Fruit fly (Drosophila melanogaster) whole organism, adult: ENCODE data around the gene TwdlG.

ENCODE experiments used
- CG11617 ChIP-seq: fragments of 200-800 bp; sonication (Bioruptor generic); optimal IDR thresholded peaks from 2 replicates; lab custom pipeline; 2017; ENCODE audit warnings: mild to moderate bottlenecking, missing biosample characterization, missing genetic modification reagents, missing genetic modification characterization
- CG12768 ChIP-seq: fragments of 200-800 bp; sonication (Bioruptor generic); optimal IDR thresholded peaks from 2 replicates; lab custom pipeline; 2017; ENCODE audit warnings: missing biosample characterization, missing genetic modification characterization, mild to moderate bottlenecking, moderate library complexity, missing genetic modification reagents
- CG14711 ChIP-seq: fragments of 200-800 bp; sonication (Bioruptor generic); optimal IDR thresholded peaks from 2 replicates; lab custom pipeline; 2018; ENCODE audit warnings: missing biosample characterization, mild to moderate bottlenecking, missing genetic modification characterization, moderate library complexity
- CG1620 ChIP-seq: fragments of 200-800 bp; sonication (Bioruptor generic); optimal IDR thresholded peaks from 2 replicates; lab custom pipeline; 2016; ENCODE audit warnings: missing biosample characterization, missing genetic modification characterization
- CG33017 ChIP-seq: fragments of 200-800 bp; sonication (Bioruptor generic); optimal IDR thresholded peaks from 2 replicates; lab custom pipeline; 2018; ENCODE audit warnings: missing biosample characterization, mild to moderate bottlenecking, missing genetic modification characterization, moderate library complexity
- CG5204 ChIP-seq: fragments of 200-800 bp; sonication (Bioruptor generic); optimal IDR thresholded peaks from 2 replicates; lab custom pipeline; 2016; ENCODE audit warnings: missing biosample characterization, missing genetic modification characterization
- CG7045 ChIP-seq: fragments of 200-800 bp; sonication (Bioruptor generic); optimal IDR thresholded peaks from 2 replicates; lab custom pipeline; 2017; ENCODE audit warnings: missing biosample characterization, mild to moderate bottlenecking, missing genetic modification characterization
- CG7101 ChIP-seq: fragments of 200-800 bp; sonication (Bioruptor generic); optimal IDR thresholded peaks from 2 replicates; lab custom pipeline; 2018; ENCODE audit warnings: missing biosample characterization, mild to moderate bottlenecking, missing genetic modification characterization, moderate library complexity
- Clk ChIP-seq: fragments of 200-800 bp; sonication (Bioruptor generic); optimal IDR thresholded peaks from 2 replicates; lab custom pipeline; 2017; ENCODE audit warnings: missing biosample characterization, missing genetic modification characterization
- Crg-1 ChIP-seq: fragments of 200-800 bp; sonication (Bioruptor generic); optimal IDR thresholded peaks from 2 replicates; lab custom pipeline; 2016; ENCODE audit warnings: missing biosample characterization, missing genetic modification characterization
- Hr96 ChIP-seq: fragments of 200-800 bp; sonication (Bioruptor generic); optimal IDR thresholded peaks from 2 replicates; lab custom pipeline; 2016; ENCODE audit warnings: missing biosample characterization, missing genetic modification characterization
- Mnt ChIP-seq: fragments of 200-800 bp; sonication (Bioruptor generic); optimal IDR thresholded peaks from 2 replicates; lab custom pipeline; 2016; ENCODE audit warnings: missing biosample characterization, mild to moderate bottlenecking, missing genetic modification characterization
- bab1 ChIP-seq: fragments of 200-800 bp; sonication (Bioruptor generic); optimal IDR thresholded peaks from 3 replicates; lab custom pipeline; 2019; ENCODE audit warnings: missing biosample characterization, mild to moderate bottlenecking, missing genetic modification characterization, moderate library complexity
- cic ChIP-seq: fragments of 200-800 bp; sonication (Bioruptor generic); optimal IDR thresholded peaks from 2 replicates; lab custom pipeline; 2017; ENCODE audit warnings: missing biosample characterization, mild to moderate bottlenecking, missing genetic modification characterization, moderate library complexity
- cnc ChIP-seq, 2 experiments: fragments of >200 bp; optimal IDR thresholded peaks; 2 replicates each; lab custom pipeline; 2017
- kay ChIP-seq: fragments of 200-800 bp; sonication (Bioruptor generic); peaks from one replicate; lab custom pipeline; 2016; ENCODE audit warnings: missing biosample characterization, missing genetic modification characterization, borderline replicate concordance
- ovo ChIP-seq: fragments of 200-800 bp; sonication (Bioruptor generic); optimal IDR thresholded peaks from 2 replicates; lab custom pipeline; 2016; ENCODE audit warnings: missing biosample characterization, missing genetic modification characterization
- pad ChIP-seq: fragments of 200-800 bp; sonication (Bioruptor generic); optimal IDR thresholded peaks from 3 replicates; lab custom pipeline; 2017; ENCODE audit warnings: missing biosample characterization, missing genetic modification characterization, mild to moderate bottlenecking, moderate library complexity, missing genetic modification reagents
- tj ChIP-seq: fragments of 200-800 bp; sonication (Bioruptor generic); optimal IDR thresholded peaks from 3 replicates; lab custom pipeline; 2017; ENCODE audit warnings: missing biosample characterization, mild to moderate bottlenecking, missing genetic modification characterization, moderate library complexity
- toe ChIP-seq: fragments of 200-800 bp; sonication (Bioruptor generic); optimal IDR thresholded peaks from 2 replicates; lab custom pipeline; 2016; ENCODE audit warnings: missing biosample characterization, missing genetic modification characterization

The TwdlG gene

DNA sequence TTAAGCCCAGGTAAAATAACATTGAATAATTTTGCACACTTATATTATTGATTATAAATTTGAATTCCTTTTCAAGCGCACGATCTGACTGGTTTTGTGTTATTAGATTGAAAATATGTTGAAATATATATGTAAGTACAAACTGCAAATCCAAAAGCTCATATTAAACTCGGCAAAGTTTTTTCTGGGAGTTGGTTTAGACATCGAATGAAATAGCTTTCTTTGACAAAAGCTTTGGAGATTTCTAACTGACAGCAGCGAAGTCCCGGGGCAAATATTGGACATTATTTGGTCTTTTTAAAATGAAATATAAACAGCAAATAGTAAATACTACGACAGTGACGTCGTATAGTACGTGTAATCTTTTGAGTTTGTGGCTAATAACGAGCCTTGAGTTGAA lies at the start of gene TwdlG:
TSS of gene TwdlG (minus strand) at position 101 of the 400 bp plus-strand sequence.
- TF ChIP-seq CG33017 (tag; lab: Kevin White, UChicago) (no peak), kay (peak; percentile 74)

DNA sequence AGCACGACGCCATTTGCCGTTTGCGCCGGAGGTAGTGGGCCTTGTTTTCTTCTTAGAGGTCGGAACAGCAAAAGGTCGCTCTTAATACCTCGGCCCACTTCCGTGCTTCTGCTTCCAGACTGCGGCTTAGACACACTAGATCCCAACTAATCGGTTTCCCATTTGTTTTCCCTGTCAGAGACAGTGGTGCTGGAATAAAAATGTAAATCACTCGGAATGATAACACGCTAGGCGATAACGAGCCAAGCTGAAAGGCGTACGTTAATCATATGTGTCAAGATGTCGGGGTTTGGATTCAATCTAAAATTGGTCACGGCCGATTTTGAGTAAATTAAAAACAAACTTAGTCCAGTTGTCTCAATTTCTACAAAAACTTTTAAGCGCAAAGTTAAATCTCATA lies 43.5 kb upstream of the TwdlG start, which contains the start of gene Nepl11:
TSS of gene Nepl11 (minus strand) at position 152 of the 400 bp plus-strand sequence.
- no peak for TF ChIP-seq pad (GFP tag; lab: Kevin White, UChicago)
- TF ChIP-seq cnc (optimal IDR thresholded peaks at IDR 0.05; lab: Kevin White, UChicago), result no peak
- TF ChIP-seq CG1620 (GFP tag; lab: Kevin White, UChicago), result no peak
- TF ChIP-seq kay, result no peak
- no peak for TF ChIP-seq tj (GFP tag; lab: Kevin White, UChicago)
- no peak for TF ChIP-seq toe (GFP tag; lab: Kevin White, UChicago)
- no peak for TF ChIP-seq cic (GFP tag; lab: Kevin White, UChicago)
- no peak for TF ChIP-seq Clk
- no peak for TF ChIP-seq CG5204 (GFP tag; lab: Kevin White, UChicago)
- no peak for TF ChIP-seq Crg-1 (GFP tag; lab: Kevin White, UChicago)

DNA sequence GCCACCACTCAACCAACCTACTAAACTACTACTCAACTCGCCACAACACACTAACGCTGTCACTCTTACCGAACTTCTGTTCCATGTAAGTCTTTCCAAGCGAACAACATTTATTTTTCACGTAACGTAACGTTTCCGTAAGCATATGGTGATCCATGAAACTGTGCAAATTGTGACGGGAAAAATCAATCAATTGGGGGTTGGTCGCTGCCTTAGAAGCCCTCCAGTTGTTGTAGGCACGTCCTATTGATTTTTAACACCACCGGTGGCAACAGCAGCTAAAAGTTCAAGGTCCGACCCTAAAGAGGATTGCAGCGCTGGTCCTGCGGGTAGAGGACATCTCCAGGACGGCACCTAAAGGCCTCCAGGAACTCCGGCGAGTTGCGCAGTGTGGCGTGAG lies 41.0 kb upstream of the TwdlG start:
- no peak for TF ChIP-seq tj (GFP tag; lab: Kevin White, UChicago)

DNA sequence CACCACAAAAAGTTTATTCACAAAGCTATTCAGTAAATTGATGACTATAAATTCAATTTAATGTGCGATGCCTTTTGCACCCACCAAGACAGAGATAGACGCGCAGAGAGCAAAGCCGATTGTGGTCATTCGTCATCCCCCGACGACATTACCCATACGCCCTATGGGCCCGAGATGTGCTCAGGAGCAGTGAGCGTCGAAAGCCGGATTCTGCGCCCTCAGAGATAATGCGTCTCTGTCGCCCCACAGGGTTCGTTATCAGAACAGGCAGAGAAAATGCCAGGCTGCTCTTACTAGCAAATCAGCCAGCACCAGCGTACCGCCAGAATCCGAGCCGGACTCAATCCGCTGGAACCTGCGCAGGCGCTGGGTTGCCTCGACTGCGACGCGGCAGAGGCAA lies 40.1 kb upstream of the TwdlG start:
- peak; percentile 3 for TF ChIP-seq cic (GFP tag; lab: Kevin White, UChicago)
- no peak for TF ChIP-seq Mnt (GFP tag; lab: Kevin White, UChicago)

DNA sequence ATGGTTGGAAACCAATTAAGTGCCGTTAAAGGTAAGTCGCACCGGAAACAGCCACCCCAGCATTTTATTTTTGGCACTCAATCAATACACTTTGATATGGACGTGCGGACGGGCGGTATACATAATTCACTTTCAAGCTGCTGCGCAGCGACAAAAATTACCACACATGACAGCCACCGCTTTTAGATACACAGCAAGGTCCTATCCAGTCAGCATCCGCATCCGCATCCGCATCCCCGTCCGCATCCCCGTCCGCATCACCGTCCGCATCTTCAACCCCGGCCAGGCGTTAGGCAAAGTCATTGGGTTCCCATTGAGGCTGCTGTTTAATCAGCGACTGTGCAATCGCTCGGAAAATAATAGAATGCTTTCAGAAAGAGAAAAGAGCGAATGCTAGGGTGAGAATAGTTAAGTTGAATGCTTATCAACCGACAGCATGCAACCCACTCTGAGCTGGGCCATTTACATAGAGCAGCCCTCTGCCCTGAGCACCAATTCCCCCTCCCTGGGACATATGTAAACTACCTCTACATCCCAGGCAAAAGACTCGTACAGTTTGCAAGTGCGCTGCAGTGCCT lies 33.3 kb upstream of the TwdlG start:
- TF ChIP-seq cic (GFP tag; lab: Kevin White, UChicago) (peak; percentile 35), CG5204 (GFP tag; lab: Kevin White, UChicago) (no peak)

DNA sequence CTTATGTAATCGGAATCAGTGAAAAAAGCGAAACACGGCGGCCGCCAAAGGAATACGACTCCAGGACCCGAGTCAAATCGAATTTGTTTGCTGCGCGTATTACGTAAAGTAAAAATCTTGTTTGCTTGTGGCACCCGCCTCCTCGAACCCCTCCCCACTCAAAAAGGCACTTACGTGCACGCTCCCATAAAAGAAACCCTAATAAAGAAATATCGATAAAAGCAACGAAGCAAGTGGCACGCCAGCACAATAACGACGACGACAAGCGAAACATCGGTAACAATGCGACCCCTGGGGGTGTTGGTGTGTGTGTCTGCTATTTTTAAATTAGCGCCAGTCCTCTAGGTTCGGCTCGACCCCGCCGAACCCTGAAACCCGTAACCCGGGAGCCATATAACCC lies 31.1 kb upstream of the TwdlG start:
- TF ChIP-seq bab1 (GFP tag; lab: Kevin White, UChicago), result no peak
- no peak for TF ChIP-seq Clk
- no peak for TF ChIP-seq CG7101 (tag; lab: Kevin White, UChicago)
- TF ChIP-seq CG5204 (GFP tag; lab: Kevin White, UChicago), result no peak
- no peak for TF ChIP-seq toe (GFP tag; lab: Kevin White, UChicago)
- no peak for TF ChIP-seq CG33017 (tag; lab: Kevin White, UChicago)
- no peak for TF ChIP-seq tj (GFP tag; lab: Kevin White, UChicago)
- no peak for TF ChIP-seq CG12768
- no peak for TF ChIP-seq Hr96
- TF ChIP-seq CG1620 (GFP tag; lab: Kevin White, UChicago), result no peak
- no peak for TF ChIP-seq CG11617 (GFP tag; lab: Kevin White, UChicago)
- TF ChIP-seq Crg-1 (GFP tag; lab: Kevin White, UChicago), result no peak
- TF ChIP-seq ovo, result no peak
- TF ChIP-seq kay, result no peak
- TF ChIP-seq cnc (optimal IDR thresholded peaks at IDR 0.05; lab: Kevin White, UChicago), result no peak
- TF ChIP-seq cic (GFP tag; lab: Kevin White, UChicago), result no peak

DNA sequence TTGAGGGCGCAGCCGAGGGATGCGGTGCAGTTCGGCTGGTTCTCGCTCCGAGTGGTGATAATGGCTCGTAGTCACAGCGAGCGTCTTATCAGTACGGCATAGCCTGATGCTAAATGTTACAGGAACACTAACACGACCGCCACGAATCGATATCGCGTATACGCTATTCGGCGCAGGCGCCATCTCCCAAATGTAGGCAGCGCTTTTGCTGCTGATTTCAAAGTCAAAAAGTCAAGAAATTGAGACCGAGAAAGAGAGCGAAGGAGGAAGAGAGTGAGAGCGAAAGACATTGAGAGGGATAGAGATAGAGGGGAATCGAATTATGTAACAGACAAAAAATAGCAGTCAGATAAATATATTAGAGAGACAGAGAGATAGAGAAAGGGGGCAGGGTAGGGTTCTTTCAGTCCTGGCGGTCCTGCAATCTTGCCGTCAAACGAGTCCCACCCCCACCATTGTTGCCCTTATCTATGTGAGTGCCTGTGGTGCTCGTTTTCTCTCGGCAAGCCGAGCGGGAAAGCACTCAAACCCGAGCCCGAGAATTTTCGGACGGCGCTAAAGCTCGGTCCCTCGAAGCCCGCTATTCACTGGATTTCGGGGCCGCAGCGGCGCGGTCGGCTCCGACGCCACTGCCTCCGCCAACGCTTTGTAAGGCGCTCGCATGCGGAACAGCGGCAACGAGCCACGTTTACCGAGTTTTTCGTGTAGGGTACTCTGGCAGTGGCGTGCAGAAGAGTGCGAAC lies 30.1 kb upstream of the TwdlG start:
- TF ChIP-seq CG7101 (tag; lab: Kevin White, UChicago) (no peak), CG33017 (tag; lab: Kevin White, UChicago) (no peak), Hr96 (peak; percentile 18), pad (GFP tag; lab: Kevin White, UChicago) (no peak), Crg-1 (GFP tag; lab: Kevin White, UChicago) (no peak), cic (GFP tag; lab: Kevin White, UChicago) (peak; percentile 20), kay (no peak), Clk (no peak), CG5204 (GFP tag; lab: Kevin White, UChicago) (no peak), tj (GFP tag; lab: Kevin White, UChicago) (no peak), Mnt (GFP tag; lab: Kevin White, UChicago) (no peak), cnc (optimal IDR thresholded peaks at IDR 0.05; lab: Kevin White, UChicago) (no peak), CG1620 (GFP tag; lab: Kevin White, UChicago) (no peak)

DNA sequence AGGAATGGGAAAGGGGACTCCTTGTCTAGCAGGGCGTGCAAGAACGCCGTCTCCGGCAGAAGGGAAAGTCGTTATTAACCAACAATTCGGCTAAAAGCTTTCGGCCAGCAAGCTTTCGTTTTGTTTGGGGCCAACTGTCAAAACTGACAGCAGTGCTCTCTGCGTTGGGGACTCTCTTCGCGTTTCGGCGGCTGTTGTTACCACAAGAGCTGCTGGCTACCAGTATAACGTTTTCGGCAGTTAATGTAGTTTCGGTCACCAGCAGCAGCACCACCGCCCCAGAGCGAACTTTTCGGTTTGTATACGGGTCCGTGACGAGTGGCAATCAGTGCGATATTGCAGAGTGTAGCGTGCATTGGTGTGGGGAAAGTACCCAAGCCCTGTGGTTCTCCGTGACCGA lies 28.9 kb upstream of the TwdlG start, which contains the start of gene cpx:
TSS of gene cpx (plus strand) at position 160 of the 400 bp plus-strand sequence.
- TF ChIP-seq CG33017 (tag; lab: Kevin White, UChicago), result no peak
- TF ChIP-seq Mnt (GFP tag; lab: Kevin White, UChicago), result no peak
- no peak for TF ChIP-seq CG14711 (tag; lab: Kevin White, UChicago)
- no peak for TF ChIP-seq bab1 (GFP tag; lab: Kevin White, UChicago)
- TF ChIP-seq CG1620 (GFP tag; lab: Kevin White, UChicago), result no peak
- no peak for TF ChIP-seq Clk
- TF ChIP-seq CG7101 (tag; lab: Kevin White, UChicago), result no peak
- TF ChIP-seq CG7045, result no peak
- no peak for TF ChIP-seq CG11617 (GFP tag; lab: Kevin White, UChicago)
- no peak for TF ChIP-seq cic (GFP tag; lab: Kevin White, UChicago)
- no peak for TF ChIP-seq ovo
- TF ChIP-seq kay, result no peak
- no peak for TF ChIP-seq Hr96
- TF ChIP-seq CG5204 (GFP tag; lab: Kevin White, UChicago), result no peak
- TF ChIP-seq cnc (optimal IDR thresholded peaks at IDR 0.05; lab: Kevin White, UChicago), result no peak
- TF ChIP-seq CG12768, result no peak
- TF ChIP-seq pad (GFP tag; lab: Kevin White, UChicago), result no peak
- no peak for TF ChIP-seq tj (GFP tag; lab: Kevin White, UChicago)
